Worm (Caenorhabditis elegans) whole organism, mixed stage, embryonic: ENCODE measurements around the gene B0393.5.
A peak's percentile ranks its signal among the peaks of the same experiment; 100 is the strongest.
"Not testable (repeated sequence)": the region's sequence is repeated elsewhere in the genome, so short reads cannot be mapped to it uniquely, and the experiment has no call there.

ENCODE experiments used
- M03D4.4 ChIP-seq: sonication (generic microtip); optimal IDR thresholded peaks from 2 replicates; lab custom pipeline; 2017; ENCODE audit warnings: mild to moderate bottlenecking, missing genetic modification characterization, missing compliant biosample characterization
- blmp-1 ChIP-seq: fragments of 150-350 bp; optimal IDR thresholded peaks from 2 replicates; lab custom pipeline; 2014; ENCODE audit warnings: missing biosample characterization, missing genetic modification characterization
- ceh-39 ChIP-seq: fragments of 150-350 bp; optimal IDR thresholded peaks from 2 replicates; lab custom pipeline; 2014; ENCODE audit warnings: missing biosample characterization, missing genetic modification characterization
- ceh-43 ChIP-seq: fragments of 200-800 bp; sonication (Bioruptor generic); optimal IDR thresholded peaks from 2 replicates; lab custom pipeline; 2018; ENCODE audit warnings: mild to moderate bottlenecking, missing genetic modification characterization, moderate library complexity, missing compliant biosample characterization
- ceh-83 ChIP-seq: fragments of 200-800 bp; sonication (Bioruptor generic); optimal IDR thresholded peaks from 2 replicates; lab custom pipeline; 2018; ENCODE audit warnings: mild to moderate bottlenecking, missing genetic modification characterization, missing compliant biosample characterization
- ces-1 ChIP-seq: fragments of 150-350 bp; optimal IDR thresholded peaks from 2 replicates; lab custom pipeline; 2014; ENCODE audit warnings: missing biosample characterization, missing genetic modification reagents, missing genetic modification characterization
- cnd-1 ChIP-seq: fragments of 200-800 bp; sonication (Bioruptor generic); optimal IDR thresholded peaks from 2 replicates; lab custom pipeline; 2018; ENCODE audit warnings: mild to moderate bottlenecking, missing genetic modification characterization, missing compliant biosample characterization
- drap-1 ChIP-seq: fragments of 200-800 bp; sonication (Bioruptor generic); optimal IDR thresholded peaks from 3 replicates; lab custom pipeline; 2018; ENCODE audit warnings: mild to moderate bottlenecking, missing genetic modification characterization, missing compliant biosample characterization
- elt-1 ChIP-seq: sonication (generic microtip); optimal IDR thresholded peaks from 2 replicates; lab custom pipeline; 2017; ENCODE audit warnings: missing genetic modification characterization, mild to moderate bottlenecking, missing compliant biosample characterization, antibody characterized with exemption, moderate library complexity, borderline replicate concordance; ENCODE audit not compliant: insufficient read depth
- elt-3 ChIP-seq: fragments of 150-350 bp; optimal IDR thresholded peaks from 2 replicates; lab custom pipeline; 2014; ENCODE audit warnings: missing biosample characterization, missing genetic modification characterization
- flh-1 ChIP-seq: fragments of 200-800 bp; sonication (Bioruptor generic); optimal IDR thresholded peaks from 2 replicates; lab custom pipeline; 2018; ENCODE audit warnings: mild to moderate bottlenecking, missing genetic modification characterization, moderate library complexity, missing compliant biosample characterization
- hlh-1 ChIP-seq: fragments of 150-350 bp; optimal IDR thresholded peaks from 2 replicates; lab custom pipeline; 2014; ENCODE audit warnings: missing biosample characterization, missing genetic modification reagents, missing genetic modification characterization
- lin-13 ChIP-seq: fragments of 150-350 bp; optimal IDR thresholded peaks from 2 replicates; lab custom pipeline; 2014; ENCODE audit warnings: missing biosample characterization, missing genetic modification characterization
- lin-32 ChIP-seq: fragments of 200-800 bp; sonication (Bioruptor generic); optimal IDR thresholded peaks from 2 replicates; lab custom pipeline; 2018; ENCODE audit warnings: mild to moderate bottlenecking, missing genetic modification characterization, missing compliant biosample characterization
- lsy-2 ChIP-seq: fragments of 150-350 bp; optimal IDR thresholded peaks from 2 replicates; lab custom pipeline; 2014; ENCODE audit warnings: missing biosample characterization, missing genetic modification characterization
- mab-5 ChIP-seq: fragments of 150-350 bp; optimal IDR thresholded peaks from 2 replicates; lab custom pipeline; 2014; ENCODE audit warnings: missing biosample characterization, missing genetic modification characterization
- mep-1 ChIP-seq: fragments of 150-350 bp; optimal IDR thresholded peaks from 2 replicates; lab custom pipeline; 2017; ENCODE audit warnings: missing biosample characterization, missing genetic modification reagents, missing genetic modification characterization, inconsistent platforms
- mls-2 ChIP-seq: sonication (generic microtip); optimal IDR thresholded peaks from 2 replicates; lab custom pipeline; 2016; ENCODE audit warnings: mild to moderate bottlenecking, missing genetic modification characterization, moderate library complexity, missing compliant biosample characterization
- nhr-12 ChIP-seq: fragments of 150-350 bp; optimal IDR thresholded peaks from 2 replicates; lab custom pipeline; 2014; ENCODE audit warnings: missing biosample characterization, missing genetic modification characterization
- nhr-2 ChIP-seq: fragments of 150-350 bp; optimal IDR thresholded peaks from 2 replicates; lab custom pipeline; 2014; ENCODE audit warnings: missing biosample characterization, missing genetic modification characterization
- nhr-237 ChIP-seq: fragments of 150-350 bp; optimal IDR thresholded peaks from 2 replicates; lab custom pipeline; 2014; ENCODE audit warnings: missing biosample characterization, missing genetic modification characterization
- nhr-28 ChIP-seq: fragments of 150-350 bp; optimal IDR thresholded peaks from 2 replicates; lab custom pipeline; 2014; ENCODE audit warnings: missing biosample characterization, missing genetic modification characterization
- nhr-76 ChIP-seq: sonication (generic microtip); optimal IDR thresholded peaks from 2 replicates; lab custom pipeline; 2017; ENCODE audit warnings: missing biosample characterization, missing genetic modification characterization
- pha-4 ChIP-seq: fragments of 150-350 bp; optimal IDR thresholded peaks from 2 replicates; lab custom pipeline; 2018; ENCODE audit warnings: missing biosample characterization, missing genetic modification reagents, missing genetic modification characterization
- sem-2 ChIP-seq: fragments of 200-800 bp; sonication (Bioruptor generic); optimal IDR thresholded peaks from 2 replicates; lab custom pipeline; 2018; ENCODE audit warnings: mild to moderate bottlenecking, missing genetic modification characterization, missing compliant biosample characterization
- snpc-4 ChIP-seq: fragments of 150-350 bp; optimal IDR thresholded peaks from 2 replicates; lab custom pipeline; 2014; ENCODE audit warnings: missing biosample characterization, missing genetic modification characterization
- sptf-1 ChIP-seq: sonication (generic microtip); optimal IDR thresholded peaks from 2 replicates; lab custom pipeline; 2017; ENCODE audit warnings: mild to moderate bottlenecking, missing genetic modification characterization, moderate library complexity, missing compliant biosample characterization
- unc-120 ChIP-seq: sonication (generic microtip); optimal IDR thresholded peaks from 2 replicates; lab custom pipeline; 2017; ENCODE audit warnings: missing genetic modification characterization, missing compliant biosample characterization; ENCODE audit not compliant: poor library complexity, severe bottlenecking
- unc-39 ChIP-seq: fragments of 150-350 bp; optimal IDR thresholded peaks from 2 replicates; lab custom pipeline; 2014; ENCODE audit warnings: missing biosample characterization, missing genetic modification characterization
- unc-62 ChIP-seq: fragments of 150-350 bp; optimal IDR thresholded peaks from 2 replicates; lab custom pipeline; 2014; ENCODE audit warnings: missing biosample characterization, missing genetic modification reagents, missing genetic modification characterization
- ztf-11 ChIP-seq: fragments of 150-350 bp; optimal IDR thresholded peaks from 2 replicates; lab custom pipeline; 2014; ENCODE audit warnings: missing biosample characterization, missing genetic modification characterization

The B0393.5 gene

DNA sequence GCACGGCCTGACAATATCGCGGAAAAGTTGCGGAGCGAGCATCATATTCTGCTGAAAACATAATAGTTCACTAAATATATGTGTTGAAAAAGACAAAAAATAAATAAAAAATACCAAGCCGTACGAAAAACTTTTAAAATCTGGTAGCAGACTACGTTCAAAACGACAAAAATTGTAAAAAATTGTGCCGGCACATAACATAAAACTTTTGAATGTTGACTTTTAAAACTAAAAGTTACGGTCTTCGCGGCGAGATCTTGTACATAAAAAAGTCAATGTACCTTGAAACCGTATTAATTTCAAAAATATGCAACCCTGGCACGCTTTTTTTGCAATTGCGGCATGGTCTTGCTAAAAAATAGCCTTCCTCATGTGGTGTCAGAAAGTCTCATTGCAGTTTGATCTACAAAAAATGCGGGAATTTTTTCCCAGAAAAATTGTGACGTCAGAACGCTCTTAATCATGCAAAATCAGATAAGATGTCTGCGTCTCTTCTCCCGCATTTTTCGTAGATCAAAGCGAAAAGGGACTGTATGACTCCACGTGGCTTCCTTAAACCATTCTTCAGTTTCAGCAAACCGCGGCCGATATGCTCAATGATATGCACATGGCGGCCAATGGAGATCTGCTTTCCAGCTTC is 16.5 kb downstream of the B0393.5 start, which contains the start of the genes gex-5 and C38D4.10:
Gene gex-5, minus strand, starts transcription at position 51 of the 640 bp plus-strand sequence.
Gene C38D4.10, plus strand, starts transcription at position 590 of the 640 bp plus-strand sequence.
- not testable (repeated sequence) for TF ChIP-seq ceh-43 (GFP tag; lab: Kevin White, UChicago); drap-1; unc-120 (tag; lab: Kevin White, UChicago)

DNA sequence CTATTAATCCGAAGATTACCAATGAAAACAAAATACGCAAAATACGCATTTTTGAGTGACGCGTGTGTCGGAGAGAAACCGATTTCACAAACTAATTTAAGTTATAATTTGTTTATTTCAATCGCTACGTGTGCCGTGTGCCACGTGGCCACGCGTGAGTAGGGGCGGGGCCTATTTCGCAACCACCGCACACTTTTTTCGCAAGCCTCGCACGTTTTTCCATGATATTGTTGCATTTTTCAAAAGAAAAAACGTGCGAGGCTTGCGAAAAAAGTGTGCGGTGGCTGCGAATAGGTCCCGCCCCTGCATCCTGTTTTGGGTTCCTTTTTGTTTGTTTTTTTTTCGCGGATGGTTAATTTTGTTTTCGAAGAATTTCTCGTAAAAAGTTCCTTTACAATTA is 19.6 kb downstream of the B0393.5 start, which contains the start of gene enu-3.2:
Gene enu-3.2, minus strand, starts transcription at position 105 of the 400 bp plus-strand sequence.
- TF ChIP-seq lin-13, ceh-39, cnd-1 (tag; lab: Kevin White, UChicago): not testable (repeated sequence)

- TF ChIP-seq unc-39 (tag; lab: Kevin White, UChicago) (no peak), mls-2 (tag; lab: Kevin White, UChicago) (no peak), unc-120 (tag; lab: Kevin White, UChicago) (no peak), elt-3 (no peak), hlh-1 (no peak), flh-1 (GFP tag; lab: Kevin White, UChicago) (no peak), M03D4.4 (tag; lab: Kevin White, UChicago) (no peak), elt-1 (tag; lab: Kevin White, UChicago) (no peak), mab-5 (no peak), ceh-83 (no peak), unc-62 (no peak), nhr-76 (no peak), ces-1 (GFP tag; lab: Kevin White, UChicago) (no peak), sem-2 (GFP tag; lab: Kevin White, UChicago) (no peak), cnd-1 (tag; lab: Kevin White, UChicago) (no peak), pha-4 (no peak), lsy-2 (tag; lab: Kevin White, UChicago) (no peak), sptf-1 (tag; lab: Kevin White, UChicago) (no peak)
These were observed 20.1 kb downstream of the B0393.5 start, which contains the start of gene mel-28 for ce11 chrIII:4785714-4786113. mel-28 (plus strand) TSS chrIII:4786080.

DNA sequence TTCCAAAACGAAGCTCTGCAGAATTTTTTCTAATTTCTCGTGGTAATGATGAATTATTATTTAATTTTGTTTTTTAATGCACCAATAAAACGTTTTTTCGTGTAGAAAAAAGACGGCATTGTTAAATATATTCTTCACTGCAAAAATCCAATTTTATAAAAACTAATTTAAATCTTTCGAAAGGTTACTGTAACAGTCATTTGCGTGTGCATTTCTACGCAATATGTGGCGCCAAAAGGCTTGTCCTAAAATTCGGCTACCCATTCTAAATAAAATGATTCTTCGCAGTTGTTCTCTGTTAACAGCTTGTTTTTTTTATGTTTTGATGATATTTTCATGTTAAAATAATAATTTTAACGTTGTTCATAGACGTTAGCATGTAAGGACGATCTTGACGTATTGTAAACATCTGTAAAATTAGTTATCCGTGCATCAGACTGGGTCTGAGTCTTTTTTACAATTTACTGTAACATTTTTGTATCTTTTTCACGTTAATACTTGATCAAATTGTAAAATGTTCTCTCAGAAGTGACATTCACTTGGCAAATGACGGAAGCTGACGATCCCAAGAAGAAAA is 27.1 kb downstream of the B0393.5 start, which contains the start of gene mip-1:
Gene mip-1, plus strand, starts transcription at position 527 of the 577 bp plus-strand sequence.
- TF ChIP-seq mep-1 (tag; lab: Kevin White, UChicago) (no peak), hlh-1 (no peak), mab-5 (no peak), unc-62 (no peak), ces-1 (GFP tag; lab: Kevin White, UChicago) (no peak), M03D4.4 (tag; lab: Kevin White, UChicago) (no peak), ceh-83 (no peak), nhr-12 (tag; lab: Kevin White, UChicago) (no peak), pha-4 (no peak), sem-2 (GFP tag; lab: Kevin White, UChicago) (no peak), drap-1 (no peak)

DNA sequence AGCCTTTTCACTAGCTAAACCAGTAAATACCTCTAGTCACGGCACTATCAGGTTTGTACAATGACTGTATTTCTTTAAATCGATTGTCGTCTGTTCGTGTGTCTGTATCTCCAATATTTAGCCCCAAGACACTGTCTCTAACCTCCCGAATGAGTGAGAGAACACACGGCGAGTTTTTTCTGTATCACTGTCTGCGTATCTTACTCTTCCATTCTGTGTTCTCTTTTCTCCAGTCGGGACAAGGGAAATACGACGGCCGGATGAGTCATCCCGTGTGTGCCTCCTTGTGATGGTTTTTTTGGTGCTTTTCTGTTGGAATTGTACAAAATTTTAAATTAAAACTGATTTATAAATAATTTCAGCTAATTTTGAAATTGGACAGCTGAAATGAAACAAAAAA is 30.5 kb downstream of the B0393.5 start:
- TF ChIP-seq elt-3, result no peak
- no peak for TF ChIP-seq lin-32
- TF ChIP-seq nhr-2 (tag; lab: Kevin White, UChicago), result peak; percentile 31
- TF ChIP-seq nhr-237 (tag; lab: Kevin White, UChicago), result peak; percentile 68
- peak; percentile 68 for TF ChIP-seq pha-4
- TF ChIP-seq mab-5, result no peak
- no peak for TF ChIP-seq ztf-11 (tag; lab: Kevin White, UChicago)
- no peak for TF ChIP-seq M03D4.4 (tag; lab: Kevin White, UChicago)
- TF ChIP-seq lsy-2 (tag; lab: Kevin White, UChicago), result peak; percentile 14
- no peak for TF ChIP-seq ceh-83
- TF ChIP-seq ceh-39 (tag; lab: Kevin White, UChicago), result peak; percentile 69
- TF ChIP-seq sem-2 (GFP tag; lab: Kevin White, UChicago), result no peak
- TF ChIP-seq hlh-1, result peak; percentile 16
- TF ChIP-seq unc-62, result no peak
- TF ChIP-seq flh-1 (GFP tag; lab: Kevin White, UChicago), result no peak
- TF ChIP-seq nhr-28, result no peak
- TF ChIP-seq snpc-4 (tag; lab: Kevin White, UChicago), result no peak
- peak; percentile 42 for TF ChIP-seq mep-1 (tag; lab: Kevin White, UChicago)
- no peak for TF ChIP-seq blmp-1 (tag; lab: Kevin White, UChicago)
- TF ChIP-seq, all 35 proteins: peak for 7
